Fruit fly (Drosophila melanogaster): ENCODE results near the gene CG3246.
A peak's percentile ranks its signal among the peaks of the same experiment; 100 is the strongest.

The CG3246 gene

dm6 chr2L:3457007-3457406 is 4.7 kb downstream of the CG3246 start, which contains the start of the genes Cog3 and Sec5 (continued):
- TF ChIP-seq slbo (GFP tag; IDR thresholded peaks at IDR 0.05) (peak; percentile 78), CG4617 (GFP tag; optimal IDR thresholded peaks at IDR 0.05; ENCODE audit: borderline replicate concordance) (peak; percentile 74), ci (GFP tag; IDR thresholded peaks at IDR 0.05) (no peak), Elba2 (GFP tag; optimal IDR thresholded peaks at IDR 0.05) (peak; percentile 20), so (GFP tag; IDR thresholded peaks at IDR 0.05) (peak; percentile 31; the same call in 1 of the 3 replicates), az2 (GFP tag; optimal IDR thresholded peaks at IDR 0.05) (peak; percentile 47), CG10431 (GFP tag; optimal IDR thresholded peaks at IDR 0.05) (no peak), bcd (GFP tag; optimal IDR thresholded peaks at IDR 0.05) (no peak), Abd-B (GFP tag; optimal IDR thresholded peaks at IDR 0.05) (peak; percentile 77), Ada2b (GFP tag; IDR thresholded peaks at IDR 0.05) (peak; percentile 23; the same call in 1 of the 2 replicates), E2f1 (GFP tag; IDR thresholded peaks at IDR 0.05) (peak; percentile 53; the same call in 1 of the 2 replicates), CG12942 (GFP tag; optimal IDR thresholded peaks at IDR 0.05) (peak; percentile 18), CG31441 (GFP tag; IDR thresholded peaks at IDR 0.05) (no peak), CG3726 (GFP tag; IDR thresholded peaks at IDR 0.05) (no peak), hb (GFP tag; IDR thresholded peaks at IDR 0.05; ENCODE audit: partially characterized antibody) (no peak), Hmr (GFP tag; optimal IDR thresholded peaks at IDR 0.05) (no peak), CG10321 (GFP tag; IDR thresholded peaks at IDR 0.05) (no peak), fru (optimal IDR thresholded peaks at IDR 0.05) (no peak), klu (GFP tag; IDR thresholded peaks at IDR 0.05) (peak; percentile 60; the same call in 1 of the 2 replicates), hth (optimal IDR thresholded peaks at IDR 0.05) (no peak), hbn (GFP tag; IDR thresholded peaks at IDR 0.05; ENCODE audit: partially characterized antibody) (no peak), row (GFP tag; IDR thresholded peaks at IDR 0.05) (peak; percentile 97), Ets97D (GFP tag; optimal IDR thresholded peaks at IDR 0.05) (no peak), CG6254 (GFP tag; optimal IDR thresholded peaks at IDR 0.05) (no peak), jumu (GFP tag; optimal IDR thresholded peaks at IDR 0.05) (no peak), E2f2 (GFP tag; IDR thresholded peaks at IDR 0.05) (peak; percentile 17; the same call in 1 of the 2 replicates), CG11560 (tag; IDR thresholded peaks at IDR 0.05) (no peak), Deaf1 (tag; optimal IDR thresholded peaks at IDR 0.05) (no peak), CG2199 (GFP tag; IDR thresholded peaks at IDR 0.05) (no peak), HLH3B (GFP tag; IDR thresholded peaks at IDR 0.05) (no peak; the same call in 1 of the 2 replicates), CG1603 (tag; optimal IDR thresholded peaks at IDR 0.05) (no peak), esg (GFP tag; conservative IDR thresholded peaks at IDR 0.05) (peak; percentile 27; the same call in 1 of the 2 replicates), Hey (tag; optimal IDR thresholded peaks at IDR 0.05) (no peak), CG4820 (GFP tag; optimal IDR thresholded peaks at IDR 0.05) (peak; percentile 27), trem (tag; optimal IDR thresholded peaks at IDR 0.05) (peak; percentile 83), CG8924 (tag; optimal IDR thresholded peaks at IDR 0.05) (no peak), CG16863 (GFP tag; optimal IDR thresholded peaks at IDR 0.05) (no peak), cas (GFP tag; IDR thresholded peaks at IDR 0.05) (no peak), ase (GFP tag; IDR thresholded peaks at IDR 0.05) (no peak), Sox102F (GFP tag; optimal IDR thresholded peaks at IDR 0.05) (no peak), Sry-δ (GFP tag; optimal IDR thresholded peaks at IDR 0.05) (no peak), eyg (GFP tag; optimal IDR thresholded peaks at IDR 0.05) (no peak), CG4707 (GFP tag; optimal IDR thresholded peaks at IDR 0.05) (no peak), tin (GFP tag; optimal IDR thresholded peaks at IDR 0.05) (peak; percentile 65), knrl (GFP tag; IDR thresholded peaks at IDR 0.05; ENCODE audit: partially characterized antibody) (no peak), Dref (GFP tag; IDR thresholded peaks at IDR 0.05) (no peak), wor (GFP tag; IDR thresholded peaks at IDR 0.05) (no peak), btn (GFP tag; optimal IDR thresholded peaks at IDR 0.05) (no peak), oc (tag; optimal IDR thresholded peaks at IDR 0.05) (no peak), Vsx1 (GFP tag; optimal IDR thresholded peaks at IDR 0.05) (no peak), CG17385 (GFP tag; optimal IDR thresholded peaks at IDR 0.05) (no peak), fd96Cb (tag; optimal IDR thresholded peaks at IDR 0.05) (peak; percentile 23), gro (GFP tag; optimal IDR thresholded peaks at IDR 0.05) (no peak)
